ENCODE assay signal across 7 worm cellular contexts in the genomic region with DNA sequence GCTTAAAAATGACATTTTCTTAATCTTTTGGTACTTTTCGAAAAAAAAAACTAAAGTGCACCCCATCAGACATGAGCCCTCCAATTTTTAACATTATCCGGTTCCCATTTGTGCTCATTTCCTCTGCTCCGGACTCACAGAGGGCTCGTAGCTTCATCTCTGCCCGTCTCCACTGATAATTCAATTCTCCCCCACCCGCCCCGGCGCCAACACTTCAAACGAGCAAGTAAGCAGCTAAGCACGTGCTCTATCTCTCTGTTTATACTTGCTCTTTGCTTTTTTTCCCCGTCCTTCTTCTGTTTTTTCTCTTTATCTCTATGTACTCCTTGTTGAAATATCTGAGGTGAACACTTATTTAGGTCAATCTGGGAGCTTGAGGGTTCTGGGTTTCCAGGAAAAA.
TF ChIP-seq lines count a peak whose summit lies in the region.

T05C7.9 (plus strand) TSS at position 72 of the 400 bp plus-strand sequence.

TF ChIP-seq in whole organism, L1 larva, 84 proteins besides CTCF, POLR2A, EP300 and RAD21 (continues in another document):
- TF ChIP-seq zip-4 (GFP tag; optimal IDR thresholded peaks at IDR 0.05; lab: Kevin White, UChicago) (no peak), fkh-8 (tag; optimal IDR thresholded peaks at IDR 0.05; lab: Kevin White, UChicago) (peak; percentile 38), tlp-1 (tag; optimal IDR thresholded peaks at IDR 0.05; lab: Kevin White, UChicago) (no peak), skn-1 (tag; optimal IDR thresholded peaks at IDR 0.05; lab: Kevin White, UChicago) (peak; percentile 17), snu-23 (GFP tag; optimal IDR thresholded peaks at IDR 0.05; lab: Kevin White, UChicago) (no peak), fkh-10 (GFP tag; optimal IDR thresholded peaks at IDR 0.05; lab: Kevin White, UChicago) (peak; percentile 33), egl-13 (tag; optimal IDR thresholded peaks at IDR 0.05; lab: Kevin White, UChicago) (no peak), nhr-47 (tag; optimal IDR thresholded peaks at IDR 0.05; lab: Kevin White, UChicago) (peak; percentile 11), lin-14 (GFP tag; optimal IDR thresholded peaks at IDR 0.05; lab: Kevin White, UChicago) (peak; percentile 85), nhr-11 (tag; optimal IDR thresholded peaks at IDR 0.05; lab: Kevin White, UChicago) (no peak), nhr-71 (tag; optimal IDR thresholded peaks at IDR 0.05; lab: Kevin White, UChicago) (peak; percentile 41), lsy-2 (tag; optimal IDR thresholded peaks at IDR 0.05; lab: Kevin White, UChicago) (peak in 1 of 2 experiments; percentile 17)

TF ChIP-seq in whole organism, L2 larva, 48 proteins besides CTCF, POLR2A, EP300 and RAD21 (continues in another document):
- TF ChIP-seq blmp-1 (tag; optimal IDR thresholded peaks at IDR 0.05; lab: Kevin White, UChicago; ENCODE audit: insufficient read depth) (no peak), mdl-1 (tag; optimal IDR thresholded peaks at IDR 0.05; lab: Kevin White, UChicago) (peak in 1 of 2 experiments; percentile 4), ceh-16 (tag; optimal IDR thresholded peaks at IDR 0.05; lab: Kevin White, UChicago) (no peak), nhr-129 (tag; optimal IDR thresholded peaks at IDR 0.05; lab: Kevin White, UChicago) (peak; percentile 32), alr-1 (tag; optimal IDR thresholded peaks at IDR 0.05; lab: Kevin White, UChicago) (no peak), nhr-6 (tag; optimal IDR thresholded peaks at IDR 0.05; lab: Kevin White, UChicago) (no peak), lin-39 (tag; optimal IDR thresholded peaks at IDR 0.05; lab: Kevin White, UChicago) (no peak), ztf-1 (GFP tag; conservative IDR thresholded peaks at IDR 0.05; lab: Robert Waterston, UW) (no peak), ZK546.5 (tag; optimal IDR thresholded peaks at IDR 0.05; lab: Kevin White, UChicago) (no peak), peb-1 (tag; optimal IDR thresholded peaks at IDR 0.05; lab: Kevin White, UChicago) (no peak), nhr-12 (tag; optimal IDR thresholded peaks at IDR 0.05; lab: Kevin White, UChicago) (no peak), nhr-10 (tag; optimal IDR thresholded peaks at IDR 0.05; lab: Kevin White, UChicago) (no peak), crh-2 (tag; optimal IDR thresholded peaks at IDR 0.05; lab: Kevin White, UChicago) (no peak)

TF ChIP-seq in whole organism, L3 larva, 47 proteins besides CTCF, POLR2A, EP300 and RAD21:
- TF ChIP-seq nhr-67 (tag; optimal IDR thresholded peaks at IDR 0.05; lab: Kevin White, UChicago) (no peak), nfya-1 (tag; optimal IDR thresholded peaks at IDR 0.05; lab: Kevin White, UChicago; ENCODE audit: insufficient read depth) (peak; percentile 18), R02D3.7 (tag; optimal IDR thresholded peaks at IDR 0.05; lab: Kevin White, UChicago) (no peak), pha-4 (tag; optimal IDR thresholded peaks at IDR 0.05; lab: Kevin White, UChicago) (peak; percentile 78)

TF ChIP-seq in whole organism, L4 larva, 104 proteins besides CTCF, POLR2A, EP300 and RAD21 (continues in another document):
- TF ChIP-seq Y48G9A.11 (GFP tag; IDR thresholded peaks at IDR 0.05; lab: Robert Waterston, UW) (no peak), tag-97 (GFP tag; IDR thresholded peaks at IDR 0.05; lab: Robert Waterston, UW) (no peak), daf-19 (GFP tag; conservative IDR thresholded peaks at IDR 0.05; lab: Robert Waterston, UW) (no peak), nhr-77 (tag; optimal IDR thresholded peaks at IDR 0.05; lab: Kevin White, UChicago) (no peak), T20F7.1 (GFP tag; optimal IDR thresholded peaks at IDR 0.05; lab: Kevin White, UChicago) (no peak), lin-39 (tag; optimal IDR thresholded peaks at IDR 0.05; lab: Kevin White, UChicago) (no peak), F49E8.2 (tag; optimal IDR thresholded peaks at IDR 0.05; lab: Kevin White, UChicago; ENCODE audit: borderline replicate concordance) (no peak), snpc-1.2 (GFP tag; IDR thresholded peaks at IDR 0.05; lab: Robert Waterston, UW) (no peak), mdl-1 (tag; optimal IDR thresholded peaks at IDR 0.05; lab: Kevin White, UChicago) (peak in 1 of 2 experiments; percentile 19), aha-1 (tag; lab: Kevin White, UChicago) (peak; percentile 49), set-16 (GFP tag; IDR thresholded peaks at IDR 0.05; lab: Robert Waterston, UW) (no peak), zfp-2 (tag; optimal IDR thresholded peaks at IDR 0.05; lab: Kevin White, UChicago) (no peak), rbr-2 (tag; optimal IDR thresholded peaks at IDR 0.05; lab: Kevin White, UChicago) (no peak), hif-1 (tag; optimal IDR thresholded peaks at IDR 0.05; lab: Kevin White, UChicago) (no peak), arid-1 (GFP tag; conservative IDR thresholded peaks at IDR 0.05; lab: Robert Waterston, UW) (no peak), dmd-6 (GFP tag; IDR thresholded peaks at IDR 0.05; lab: Robert Waterston, UW) (no peak)

TF ChIP-seq in whole organism, late embryonic, 69 proteins besides CTCF, POLR2A, EP300 and RAD21:
- TF ChIP-seq mec-3 (tag; optimal IDR thresholded peaks at IDR 0.05; lab: Kevin White, UChicago; ENCODE audit: borderline replicate concordance) (no peak), hlh-15 (tag; optimal IDR thresholded peaks at IDR 0.05; lab: Kevin White, UChicago) (no peak), ceh-18 (tag; optimal IDR thresholded peaks at IDR 0.05; lab: Kevin White, UChicago) (peak; percentile 37), elt-2 (tag; optimal IDR thresholded peaks at IDR 0.05; lab: Kevin White, UChicago) (no peak), pros-1 (tag; optimal IDR thresholded peaks at IDR 0.05; lab: Kevin White, UChicago) (no peak), unc-42 (tag; optimal IDR thresholded peaks at IDR 0.05; lab: Kevin White, UChicago) (peak; percentile 80), K09A11.1 (tag; optimal IDR thresholded peaks at IDR 0.05; lab: Kevin White, UChicago; ENCODE audit: insufficient read depth) (no peak)

TF ChIP-seq in whole organism, mixed stage, embryonic, 35 proteins besides CTCF, POLR2A, EP300 and RAD21:
- TF ChIP-seq unc-120 (tag; optimal IDR thresholded peaks at IDR 0.05; lab: Kevin White, UChicago; ENCODE audit: poor library complexity, severe bottlenecking) (peak; percentile 19), elt-1 (tag; optimal IDR thresholded peaks at IDR 0.05; lab: Kevin White, UChicago; ENCODE audit: borderline replicate concordance, insufficient read depth) (no peak), snpc-4 (tag; optimal IDR thresholded peaks at IDR 0.05; lab: Kevin White, UChicago) (no peak), ces-1 (GFP tag; optimal IDR thresholded peaks at IDR 0.05; lab: Kevin White, UChicago) (peak; percentile 58)
TF ChIP-seq in whole organism, mixed stage, embryonic: peak in this region for 2.

TF ChIP-seq in whole organism, young adult, 124 proteins besides CTCF, POLR2A, EP300 and RAD21:
- no peak for TF ChIP-seq ceh-58 (GFP tag; IDR thresholded peaks at IDR 0.05; lab: Robert Waterston, UW)
- TF ChIP-seq nhr-90 (tag; optimal IDR thresholded peaks at IDR 0.05; lab: Kevin White, UChicago) = no peak
- no peak for TF ChIP-seq aptf-2 (GFP tag; conservative IDR thresholded peaks at IDR 0.05; lab: Robert Waterston, UW)
- TF ChIP-seq lin-40 (tag; optimal IDR thresholded peaks at IDR 0.05; lab: Kevin White, UChicago) = no peak
- TF ChIP-seq zfh-2 (GFP tag; conservative IDR thresholded peaks at IDR 0.05; lab: Robert Waterston, UW) = 0 out of 2 replicates have a peak, but pooled peaks have one; percentile 32
- TF ChIP-seq pha-4 (tag; optimal IDR thresholded peaks at IDR 0.05; lab: Kevin White, UChicago) = no peak
- TF ChIP-seq hlh-26 (GFP tag; conservative IDR thresholded peaks at IDR 0.05; lab: Robert Waterston, UW) = no peak
